Fruit fly (Drosophila melanogaster): ENCODE data around the gene CG32320.

Gene CG32320

dm6 chr3L:1390410-1390809 is 8.0 kb upstream of the CG32320 start:
- TF ChIP-seq psq (optimal IDR thresholded peaks at IDR 0.05) = no peak
- TF ChIP-seq usp (GFP tag; optimal IDR thresholded peaks at IDR 0.05) = no peak
- no peak for TF ChIP-seq EcR (GFP tag; optimal IDR thresholded peaks at IDR 0.05)
- TF ChIP-seq CG8478 (optimal IDR thresholded peaks at IDR 0.05) = no peak
- no peak for TF ChIP-seq pan (optimal IDR thresholded peaks at IDR 0.05)
- TF ChIP-seq Dll (optimal IDR thresholded peaks at IDR 0.05) = no peak

- TF ChIP-seq EcR (GFP tag; optimal IDR thresholded peaks at IDR 0.05) = peak in 1 of 2 experiments; percentile 60
- no peak for TF ChIP-seq CG8478 (optimal IDR thresholded peaks at IDR 0.05)
These were observed 6.1 kb upstream of the CG32320 start for dm6 chr3L:1391993-1392952.

- TF ChIP-seq EcR (GFP tag; optimal IDR thresholded peaks at IDR 0.05) = no peak
- TF ChIP-seq psq (optimal IDR thresholded peaks at IDR 0.05) = no peak
- no peak for TF ChIP-seq Dll (optimal IDR thresholded peaks at IDR 0.05)
- TF ChIP-seq usp (GFP tag; optimal IDR thresholded peaks at IDR 0.05) = no peak
- no peak for TF ChIP-seq CG8478 (optimal IDR thresholded peaks at IDR 0.05)
- no peak for TF ChIP-seq pan (optimal IDR thresholded peaks at IDR 0.05)
These were observed 3.9 kb upstream of the CG32320 start for dm6 chr3L:1394463-1394862.

- TF ChIP-seq EcR (GFP tag; optimal IDR thresholded peaks at IDR 0.05) (no peak), pan (optimal IDR thresholded peaks at IDR 0.05) (no peak), usp (GFP tag; optimal IDR thresholded peaks at IDR 0.05) (no peak), psq (optimal IDR thresholded peaks at IDR 0.05) (no peak), CG8478 (optimal IDR thresholded peaks at IDR 0.05) (no peak), Dll (optimal IDR thresholded peaks at IDR 0.05) (no peak)
These were observed 3.1 kb downstream of the CG32320 start for dm6 chr3L:1401364-1401978.

- TF ChIP-seq usp (GFP tag; optimal IDR thresholded peaks at IDR 0.05) (no peak), psq (optimal IDR thresholded peaks at IDR 0.05) (no peak), CG8478 (optimal IDR thresholded peaks at IDR 0.05) (no peak), pan (optimal IDR thresholded peaks at IDR 0.05) (no peak), Dll (optimal IDR thresholded peaks at IDR 0.05) (no peak), EcR (GFP tag; optimal IDR thresholded peaks at IDR 0.05) (no peak)
These were observed 3.8 kb downstream of the CG32320 start for dm6 chr3L:1402152-1402551.

- no peak for TF ChIP-seq EcR (GFP tag; optimal IDR thresholded peaks at IDR 0.05)
These were observed 6.2 kb downstream of the CG32320 start for dm6 chr3L:1404549-1404948.

- TF ChIP-seq pan (optimal IDR thresholded peaks at IDR 0.05) = no peak
- no peak for TF ChIP-seq psq (optimal IDR thresholded peaks at IDR 0.05)
- no peak for TF ChIP-seq CG8478 (optimal IDR thresholded peaks at IDR 0.05)
- TF ChIP-seq EcR (GFP tag; optimal IDR thresholded peaks at IDR 0.05) = no peak
- no peak for TF ChIP-seq Dll (optimal IDR thresholded peaks at IDR 0.05)
- TF ChIP-seq usp (GFP tag; optimal IDR thresholded peaks at IDR 0.05) = no peak
These were observed 9.7 kb downstream of the CG32320 start for dm6 chr3L:1408093-1408492.

- no peak for TF ChIP-seq psq (optimal IDR thresholded peaks at IDR 0.05)
- no peak for TF ChIP-seq EcR (GFP tag; optimal IDR thresholded peaks at IDR 0.05)
- no peak for TF ChIP-seq CG8478 (optimal IDR thresholded peaks at IDR 0.05)
- no peak for TF ChIP-seq usp (GFP tag; optimal IDR thresholded peaks at IDR 0.05)
- TF ChIP-seq pan (optimal IDR thresholded peaks at IDR 0.05) = no peak
- TF ChIP-seq Dll (optimal IDR thresholded peaks at IDR 0.05) = no peak
These were observed 12.2 kb downstream of the CG32320 start, which contains the start of gene CG9168 for dm6 chr3L:1410369-1411107. TSS of gene CG9168 (plus strand) at chr3L:1411057.

dm6 chr3L:1414032-1414431 is 15.6 kb downstream of the CG32320 start:
- TF ChIP-seq CG8478 (optimal IDR thresholded peaks at IDR 0.05) (no peak), EcR (GFP tag; optimal IDR thresholded peaks at IDR 0.05) (no peak), Dll (optimal IDR thresholded peaks at IDR 0.05) (peak; percentile 8), usp (GFP tag; optimal IDR thresholded peaks at IDR 0.05) (no peak)

- TF ChIP-seq CG8478 (optimal IDR thresholded peaks at IDR 0.05) (no peak), Dll (optimal IDR thresholded peaks at IDR 0.05) (no peak), EcR (GFP tag; optimal IDR thresholded peaks at IDR 0.05) (no peak), usp (GFP tag; optimal IDR thresholded peaks at IDR 0.05) (no peak), pan (optimal IDR thresholded peaks at IDR 0.05) (no peak), psq (optimal IDR thresholded peaks at IDR 0.05) (no peak)
These were observed 17.5 kb downstream of the CG32320 start, which contains the start of gene FucTD for dm6 chr3L:1415931-1416330. TSS of gene FucTD (plus strand) at chr3L:1416231.

- TF ChIP-seq pan (optimal IDR thresholded peaks at IDR 0.05) (no peak), EcR (GFP tag; optimal IDR thresholded peaks at IDR 0.05) (no peak), psq (optimal IDR thresholded peaks at IDR 0.05) (no peak), Dll (optimal IDR thresholded peaks at IDR 0.05) (no peak), usp (GFP tag; optimal IDR thresholded peaks at IDR 0.05) (no peak), CG8478 (optimal IDR thresholded peaks at IDR 0.05) (no peak)
These were observed 19.5 kb downstream of the CG32320 start for dm6 chr3L:1417898-1418297.

- TF ChIP-seq CG8478 (optimal IDR thresholded peaks at IDR 0.05) (no peak), psq (optimal IDR thresholded peaks at IDR 0.05) (no peak), Dll (optimal IDR thresholded peaks at IDR 0.05) (no peak), usp (GFP tag; optimal IDR thresholded peaks at IDR 0.05) (no peak), EcR (GFP tag; optimal IDR thresholded peaks at IDR 0.05) (no peak), pan (optimal IDR thresholded peaks at IDR 0.05) (no peak)
These were observed 20.4 kb downstream of the CG32320 start for dm6 chr3L:1418821-1419220.

All from whole organism.